Worm (Caenorhabditis elegans) whole organism, late embryonic: Measurements from ENCODE around the gene unc-76.
"Not testable (repeated sequence)": the region's sequence is repeated elsewhere in the genome, so short reads cannot be mapped to it uniquely, and the experiment has no call there.

Experiments used
- C08G9.2 ChIP-seq: sonication (generic microtip); optimal IDR thresholded peaks from 2 replicates; lab custom pipeline; 2016; ENCODE audit warnings: mild to moderate bottlenecking, missing genetic modification characterization, moderate library complexity, missing compliant biosample characterization
- C38D4.7 ChIP-seq: fragments of 200-800 bp; sonication (Bioruptor generic); optimal IDR thresholded peaks from 2 replicates; lab custom pipeline; 2018; ENCODE audit warnings: mild to moderate bottlenecking, missing genetic modification characterization, moderate library complexity, missing compliant biosample characterization
- F13H6.1 ChIP-seq: sonication (generic microtip); optimal IDR thresholded peaks from 2 replicates; lab custom pipeline; 2016; ENCODE audit warnings: missing genetic modification characterization, missing compliant biosample characterization
- K09A11.1 ChIP-seq: sonication (generic microtip); optimal IDR thresholded peaks from 2 replicates; lab custom pipeline; 2017; ENCODE audit warnings: antibody characterized with exemption, mild to moderate bottlenecking, missing genetic modification characterization, missing compliant biosample characterization; ENCODE audit not compliant: insufficient read depth
- ceh-14 ChIP-seq: sonication (generic microtip); optimal IDR thresholded peaks from 2 replicates; lab custom pipeline; 2016; ENCODE audit warnings: missing genotype, missing genetic modification characterization, missing compliant biosample characterization
- ceh-22 ChIP-seq: sonication (generic microtip); optimal IDR thresholded peaks from 2 replicates; lab custom pipeline; 2017; ENCODE audit warnings: missing biosample characterization, missing genetic modification characterization
- ceh-24 ChIP-seq: sonication (generic microtip); optimal IDR thresholded peaks from 2 replicates; lab custom pipeline; 2016; ENCODE audit warnings: mild to moderate bottlenecking, missing genetic modification characterization, missing compliant biosample characterization
- fkh-10 ChIP-seq: fragments of 150-350 bp; optimal IDR thresholded peaks from 2 replicates; lab custom pipeline; 2014; ENCODE audit warnings: missing biosample characterization, missing genetic modification reagents, missing genetic modification characterization
- fkh-6 ChIP-seq: sonication (generic microtip); optimal IDR thresholded peaks from 2 replicates; lab custom pipeline; 2016; ENCODE audit warnings: missing genetic modification characterization, missing compliant biosample characterization
- hlh-13 ChIP-seq: fragments of 200-800 bp; sonication (Bioruptor generic); optimal IDR thresholded peaks from 2 replicates; lab custom pipeline; 2018; ENCODE audit warnings: mild to moderate bottlenecking, missing genetic modification characterization, missing compliant biosample characterization
- hlh-15 ChIP-seq: sonication (generic microtip); optimal IDR thresholded peaks from 2 replicates; lab custom pipeline; 2016; ENCODE audit warnings: missing genetic modification characterization, missing compliant biosample characterization
- hlh-30 ChIP-seq: sonication (generic microtip); optimal IDR thresholded peaks from 2 replicates; lab custom pipeline; 2017; ENCODE audit warnings: antibody characterized with exemption, missing genetic modification characterization, missing compliant biosample characterization; ENCODE audit not compliant: insufficient read depth
- lim-6 ChIP-seq: sonication (generic microtip); optimal IDR thresholded peaks from 2 replicates; lab custom pipeline; 2016; ENCODE audit warnings: missing genetic modification characterization, missing compliant biosample characterization
- lin-11 ChIP-seq: fragments of 200-800 bp; sonication (Bioruptor generic); optimal IDR thresholded peaks from 2 replicates; lab custom pipeline; 2018; ENCODE audit warnings: mild to moderate bottlenecking, missing genetic modification characterization, missing compliant biosample characterization
- npax-4 ChIP-seq: sonication (generic microtip); optimal IDR thresholded peaks from 2 replicates; lab custom pipeline; 2016; ENCODE audit warnings: missing genetic modification characterization, missing compliant biosample characterization
- odd-2 ChIP-seq: sonication (generic microtip); optimal IDR thresholded peaks from 2 replicates; lab custom pipeline; 2017; ENCODE audit warnings: antibody characterized with exemption, mild to moderate bottlenecking, missing genetic modification characterization, missing compliant biosample characterization
- pag-3 ChIP-seq: sonication (generic microtip); optimal IDR thresholded peaks from 2 replicates; lab custom pipeline; 2016; ENCODE audit warnings: missing compliant biosample characterization, missing genetic modification characterization, borderline replicate concordance
- pat-9 ChIP-seq: fragments of 200-800 bp; sonication (Bioruptor generic); optimal IDR thresholded peaks from 2 replicates; lab custom pipeline; 2018; ENCODE audit warnings: mild to moderate bottlenecking, missing genetic modification characterization, moderate library complexity, missing compliant biosample characterization
- pha-2 ChIP-seq: sonication (generic microtip); optimal IDR thresholded peaks from 2 replicates; lab custom pipeline; 2017; ENCODE audit warnings: mild to moderate bottlenecking, missing genetic modification characterization, missing compliant biosample characterization
- pha-4 ChIP-seq: fragments of 150-350 bp; optimal IDR thresholded peaks from 2 replicates; lab custom pipeline; 2018; ENCODE audit warnings: missing biosample characterization, missing genetic modification reagents, missing genetic modification characterization
- pros-1 ChIP-seq: fragments of 150-350 bp; optimal IDR thresholded peaks from 2 replicates; lab custom pipeline; 2014; ENCODE audit warnings: missing biosample characterization, missing genetic modification reagents, missing genetic modification characterization
- rnt-1 ChIP-seq: sonication (generic microtip); optimal IDR thresholded peaks from 2 replicates; lab custom pipeline; 2016; ENCODE audit warnings: missing genetic modification characterization, missing compliant biosample characterization
- sox-2 ChIP-seq: fragments of 200-800 bp; sonication (Bioruptor generic); IDR thresholded peaks from 2 replicates; pipeline ENCODE4 v1.3.6; 2022; ENCODE audit warnings: missing genetic modification reagents, missing genetic modification characterization, missing compliant biosample characterization
- sox-4 ChIP-seq: sonication (generic microtip); optimal IDR thresholded peaks from 2 replicates; lab custom pipeline; 2017; ENCODE audit warnings: mild to moderate bottlenecking, missing genetic modification characterization, inconsistent platforms, missing compliant biosample characterization
- ttx-3 ChIP-seq: sonication (generic microtip); optimal IDR thresholded peaks from 2 replicates; lab custom pipeline; 2016; ENCODE audit warnings: missing genetic modification reagents, missing genetic modification characterization, missing compliant biosample characterization
- unc-42 ChIP-seq: sonication (generic microtip); optimal IDR thresholded peaks from 2 replicates; lab custom pipeline; 2016; ENCODE audit warnings: missing genotype, missing genetic modification characterization, missing compliant biosample characterization
- unc-86 ChIP-seq: sonication (generic microtip); optimal IDR thresholded peaks from 2 replicates; lab custom pipeline; 2016; ENCODE audit warnings: missing genetic modification characterization, missing compliant biosample characterization
- zip-5 ChIP-seq: sonication (generic microtip); optimal IDR thresholded peaks from 2 replicates; lab custom pipeline; 2016; ENCODE audit warnings: missing genetic modification characterization, missing compliant biosample characterization

The unc-76 gene

DNA sequence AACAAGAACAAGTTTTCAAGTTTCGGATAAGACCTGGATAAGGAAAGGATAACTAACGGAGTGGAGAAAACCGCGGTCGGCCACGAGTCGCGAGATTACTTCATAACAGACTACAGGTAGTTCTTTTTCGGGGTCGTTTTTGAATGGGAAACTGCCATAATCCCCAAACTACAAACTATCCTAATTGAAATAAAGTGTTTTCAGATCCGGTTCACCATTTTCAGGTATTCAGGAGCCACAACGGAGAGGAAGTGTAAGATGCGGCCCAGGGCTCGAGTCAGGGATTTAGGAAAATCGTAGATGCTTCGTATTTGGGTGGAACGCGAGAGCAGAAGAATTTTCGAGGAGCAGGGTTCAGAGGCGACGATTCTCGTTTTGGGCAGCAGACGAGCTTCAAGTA, 44.4 kb downstream of the unc-76 start, which contains the start of gene T01G5.8:
Gene T01G5.8 (plus strand): TSS at position 301 of the 400 bp plus-strand sequence.
- not testable (repeated sequence) for TF ChIP-seq sox-2 (GFP tag; lab: Robert Waterston, UW); rnt-1 (tag; lab: Kevin White, UChicago); C08G9.2 (tag; lab: Kevin White, UChicago)
- TF ChIP-seq, all 69 proteins: peak for 0; not testable (repeated sequence) for 69

- TF ChIP-seq pros-1 (no peak), C08G9.2 (tag; lab: Kevin White, UChicago) (no peak), npax-4 (no peak)
These were observed 48.0 kb downstream of the unc-76 start, which contains the start of gene flor-1 for ce11 chrV:15119517-15119916. flor-1 (minus strand) TSS chrV:15119617.

DNA sequence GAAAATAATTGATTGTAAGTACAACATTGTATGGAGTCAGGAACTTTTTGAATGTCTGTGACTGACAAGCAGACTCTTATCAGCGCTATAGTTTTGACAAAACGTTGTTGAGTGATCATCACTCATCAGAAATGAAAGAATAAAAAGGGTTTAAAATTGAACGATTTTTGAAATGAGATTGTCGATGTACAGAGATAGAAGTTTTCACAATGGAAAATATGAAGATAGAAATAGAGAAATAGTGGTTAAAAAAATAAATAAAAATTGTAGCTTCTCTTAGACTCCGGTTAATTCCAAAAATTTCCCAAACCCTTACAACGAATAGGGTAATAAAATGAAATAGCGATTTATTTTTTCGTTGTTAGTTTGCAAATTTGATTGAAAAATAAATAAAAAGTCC, 53.6 kb downstream of the unc-76 start, which contains the start of gene ugt-30:
Gene ugt-30 (minus strand): TSS at position 101 of the 400 bp plus-strand sequence.
- TF ChIP-seq pha-2 (tag; lab: Kevin White, UChicago); unc-86; npax-4: not testable (repeated sequence)

- TF ChIP-seq hlh-13 (GFP tag; lab: Kevin White, UChicago) (no peak), C38D4.7 (GFP tag; lab: Kevin White, UChicago) (no peak), ceh-22 (no peak), zip-5 (tag; lab: Kevin White, UChicago) (no peak), pha-4 (tag; lab: Kevin White, UChicago) (no peak), K09A11.1 (tag; lab: Kevin White, UChicago) (no peak), hlh-15 (tag; lab: Kevin White, UChicago) (no peak), fkh-10 (GFP tag; lab: Kevin White, UChicago) (no peak), unc-42 (tag; lab: Kevin White, UChicago) (no peak), ceh-14 (tag; lab: Kevin White, UChicago) (no peak), sox-4 (tag; lab: Kevin White, UChicago) (no peak), F13H6.1 (tag; lab: Kevin White, UChicago) (no peak), hlh-30 (tag; lab: Kevin White, UChicago) (no peak), odd-2 (tag; lab: Kevin White, UChicago) (no peak), ceh-24 (no peak), fkh-6 (no peak)
These were observed 55.9 kb downstream of the unc-76 start, which contains the start of gene srj-27 for ce11 chrV:15127413-15127812. srj-27 (minus strand) TSS chrV:15127513.

DNA sequence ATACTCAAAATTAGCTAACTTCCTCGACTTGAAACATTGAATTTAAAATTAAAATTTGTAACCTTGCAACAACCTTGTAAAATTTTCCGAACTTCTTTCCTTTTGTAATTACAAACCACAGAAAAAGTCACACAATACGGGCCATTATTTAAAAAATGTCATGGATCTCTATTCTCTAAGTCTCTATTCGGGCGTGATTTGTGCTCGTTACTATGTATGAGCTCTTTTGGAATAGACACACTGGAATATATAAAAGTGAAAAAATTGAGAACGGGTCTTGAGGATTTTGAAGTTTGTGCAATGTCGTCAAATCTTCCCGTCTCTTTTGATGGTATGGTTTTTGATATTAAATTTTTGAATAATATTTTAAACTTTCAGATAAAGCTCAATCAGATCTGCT, 56.4 kb downstream of the unc-76 start, which contains the start of gene srr-7:
Gene srr-7 (plus strand): TSS at position 301 of the 400 bp plus-strand sequence.
- TF ChIP-seq sox-2 (GFP tag; lab: Robert Waterston, UW) (no peak), C38D4.7 (GFP tag; lab: Kevin White, UChicago) (no peak), pag-3 (no peak), unc-42 (tag; lab: Kevin White, UChicago) (no peak), hlh-13 (GFP tag; lab: Kevin White, UChicago) (no peak), pat-9 (tag; lab: Kevin White, UChicago) (no peak), ttx-3 (tag; lab: Kevin White, UChicago) (no peak), lin-11 (no peak), pha-2 (tag; lab: Kevin White, UChicago) (no peak), lim-6 (tag; lab: Kevin White, UChicago) (no peak)
